Worm (Caenorhabditis elegans) whole organism, young adult: ENCODE results near the gene srw-67.

ENCODE experiments used
- F10E7.11 ChIP-seq: sonication (generic microtip); optimal IDR thresholded peaks from 2 replicates; lab custom pipeline; 2017; ENCODE audit warnings: mild to moderate bottlenecking, missing genetic modification characterization, moderate library complexity, missing compliant biosample characterization
- F57A8.1 ChIP-seq: fragments of 200-800 bp; sonication (Bioruptor generic); optimal IDR thresholded peaks from 2 replicates; lab custom pipeline; 2018; ENCODE audit warnings: mild to moderate bottlenecking, missing genetic modification characterization, moderate library complexity, missing compliant biosample characterization
- Y79H2A.3 ChIP-seq: fragments of 200-800 bp; sonication (Bioruptor generic); conservative IDR thresholded peaks from 2 replicates; pipeline ENCODE4 v1.3.6; 2022; ENCODE audit warnings: missing genetic modification reagents, missing genetic modification characterization, missing compliant biosample characterization
- ccch-3 ChIP-seq: fragments of 200-800 bp; sonication (Bioruptor generic); optimal IDR thresholded peaks from 2 replicates; lab custom pipeline; 2018; ENCODE audit warnings: mild to moderate bottlenecking, missing genetic modification characterization, missing compliant biosample characterization
- ekl-4 ChIP-seq: fragments of 200-800 bp; sonication (Bioruptor generic); IDR thresholded peaks from 2 replicates; pipeline ENCODE4 v1.3.6; 2022; ENCODE audit warnings: missing genetic modification reagents, missing genetic modification characterization, missing compliant biosample characterization
- ets-4 ChIP-seq: fragments of 200-800 bp; sonication (Bioruptor generic); optimal IDR thresholded peaks from 2 replicates; lab custom pipeline; 2018; ENCODE audit warnings: mild to moderate bottlenecking, missing genetic modification characterization, missing compliant biosample characterization
- fkh-3 ChIP-seq: sonication (generic microtip); optimal IDR thresholded peaks from 2 replicates; lab custom pipeline; 2016; ENCODE audit warnings: mild to moderate bottlenecking, missing genetic modification characterization, missing compliant biosample characterization
- lin-54 ChIP-seq: fragments of 200-800 bp; sonication (Bioruptor generic); optimal IDR thresholded peaks from 2 replicates; lab custom pipeline; 2018; ENCODE audit warnings: mild to moderate bottlenecking, missing genetic modification characterization, missing compliant biosample characterization
- nfyb-1 ChIP-seq: fragments of 200-800 bp; sonication (Bioruptor generic); IDR thresholded peaks from 2 replicates; pipeline ENCODE4 v1.3.6; 2022; ENCODE audit warnings: missing genetic modification reagents, missing genetic modification characterization, missing compliant biosample characterization
- snpc-1.3 ChIP-seq: sonication (generic microtip); optimal IDR thresholded peaks from 2 replicates; lab custom pipeline; 2017; ENCODE audit warnings: missing genetic modification characterization, mild to moderate bottlenecking, missing compliant biosample characterization, antibody characterized with exemption, moderate library complexity, missing genotype, missing genetic modification reagents; ENCODE audit not compliant: insufficient read depth
- snpc-4 ChIP-seq, 5 experiments: fragments of 150-350 bp in 1 of 5; sonication (generic microtip) in 4 of 5; optimal IDR thresholded peaks; 2 replicates each; lab custom pipeline; 2014 to 2018; ENCODE audit warnings: missing genetic modification characterization in 5 of 5, missing biosample characterization in 3 of 5, antibody characterized with exemption in 2 of 5, mild to moderate bottlenecking in 2 of 5, missing compliant biosample characterization in 2 of 5, missing genotype in 2 of 5, moderate library complexity in 2 of 5, missing genetic modification reagents in 1 of 5
- somi-1 ChIP-seq: fragments of 200-800 bp; sonication (Bioruptor generic); optimal IDR thresholded peaks from 2 replicates; lab custom pipeline; 2018; ENCODE audit warnings: mild to moderate bottlenecking, missing genetic modification characterization, missing compliant biosample characterization
- ztf-26 ChIP-seq: sonication (generic microtip); optimal IDR thresholded peaks from 2 replicates; lab custom pipeline; 2017; ENCODE audit warnings: missing genetic modification characterization, missing compliant biosample characterization

DNA sequence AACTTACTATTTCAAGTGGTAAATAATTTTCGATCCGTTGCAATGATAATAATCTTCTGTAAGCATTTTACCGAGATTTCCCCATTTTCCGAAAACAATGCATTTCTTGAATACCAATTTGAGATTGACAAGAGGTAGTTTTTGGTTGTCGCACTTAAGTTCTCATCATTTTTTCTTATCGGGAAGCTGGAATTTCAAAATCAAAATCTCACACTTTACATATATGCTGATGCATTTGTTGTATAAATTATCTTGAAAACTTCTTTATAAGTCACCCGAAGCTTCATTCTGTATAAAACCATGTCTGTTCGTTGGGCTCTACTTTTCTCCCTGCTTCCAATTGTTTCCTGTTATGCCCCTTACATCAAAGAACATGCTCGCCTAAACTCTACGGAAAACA is 34.0 kb downstream of the srw-67 start, which contains the start of gene try-11:
- no peak for TF ChIP-seq snpc-4 (GFP tag; optimal IDR thresholded peaks at IDR 0.05; lab: Kevin White, UChicago)
- TF ChIP-seq snpc-4 (tag; optimal IDR thresholded peaks at IDR 0.05; lab: Kevin White, UChicago) = no peak
- TF ChIP-seq F57A8.1 (GFP tag; lab: Kevin White, UChicago) = no peak
- no peak for TF ChIP-seq Y79H2A.3 (GFP tag; lab: Robert Waterston, UW)
- no peak for TF ChIP-seq ets-4 (GFP tag; lab: Kevin White, UChicago)
- no peak for TF ChIP-seq F10E7.11
- TF ChIP-seq snpc-1.3 = no peak
- no peak for TF ChIP-seq fkh-3 (tag; lab: Kevin White, UChicago)
- TF ChIP-seq nfyb-1 (GFP tag; lab: Robert Waterston, UW) = no peak
- no peak for TF ChIP-seq somi-1 (GFP tag; lab: Kevin White, UChicago)
- no peak for TF ChIP-seq ekl-4 (GFP tag; lab: Robert Waterston, UW)
- TF ChIP-seq ztf-26 = no peak
- no peak for TF ChIP-seq ccch-3 (GFP tag; lab: Kevin White, UChicago)
- TF ChIP-seq lin-54 (GFP tag; lab: Kevin White, UChicago) = no peak
